Worm (Caenorhabditis elegans): ENCODE data around the gene F35F10.13.

- TF ChIP-seq nhr-77 (tag; optimal IDR thresholded peaks at IDR 0.05) (no peak), Y55F3AM.14 (GFP tag; optimal IDR thresholded peaks at IDR 0.05) (no peak), skn-1 (tag; optimal IDR thresholded peaks at IDR 0.05) (no peak)
Measured at ce11 chrV:3299437-3299836, 19.4 kb downstream of the F35F10.13 start.
